Worm (Caenorhabditis elegans): Measurements from ENCODE around the gene ctns-1.

DNA sequence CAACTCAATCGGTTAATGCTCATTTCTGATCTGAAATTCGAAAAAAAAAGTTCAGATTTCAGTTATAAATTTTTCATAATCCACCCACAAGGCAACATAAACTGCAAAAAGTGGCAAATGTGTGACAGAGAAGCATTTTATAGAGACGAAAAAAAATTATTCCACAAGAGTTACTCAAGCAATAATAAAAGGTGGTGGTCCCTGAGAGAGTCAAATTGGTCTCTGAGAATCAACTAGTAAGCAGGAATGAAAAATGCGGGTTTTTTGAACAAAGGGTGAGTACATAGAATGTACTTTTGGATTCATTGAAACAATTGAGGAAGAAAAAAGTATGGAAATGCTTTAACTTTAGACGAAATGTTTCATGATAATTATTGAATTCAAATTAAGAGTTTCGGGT is 33.7 kb upstream of the ctns-1 start, which contains the start of gene T05C12.11:
- TF ChIP-seq pha-4 (tag; optimal IDR thresholded peaks at IDR 0.05), result no peak
- TF ChIP-seq blmp-1 (tag; optimal IDR thresholded peaks at IDR 0.05), result no peak
- no peak for TF ChIP-seq elt-3 (tag; optimal IDR thresholded peaks at IDR 0.05)
- no peak for TF ChIP-seq nhr-76 (tag; optimal IDR thresholded peaks at IDR 0.05)
- no peak for TF ChIP-seq ztf-11 (tag; optimal IDR thresholded peaks at IDR 0.05)
- TF ChIP-seq nhr-237 (tag; optimal IDR thresholded peaks at IDR 0.05), result no peak
- TF ChIP-seq unc-62 (GFP tag; optimal IDR thresholded peaks at IDR 0.05), result no peak
- TF ChIP-seq snpc-4 (tag; optimal IDR thresholded peaks at IDR 0.05), result no peak
- no peak for TF ChIP-seq unc-39 (tag; optimal IDR thresholded peaks at IDR 0.05)
